Worm (Caenorhabditis elegans): ENCODE measurements around the gene srh-299.

DNA sequence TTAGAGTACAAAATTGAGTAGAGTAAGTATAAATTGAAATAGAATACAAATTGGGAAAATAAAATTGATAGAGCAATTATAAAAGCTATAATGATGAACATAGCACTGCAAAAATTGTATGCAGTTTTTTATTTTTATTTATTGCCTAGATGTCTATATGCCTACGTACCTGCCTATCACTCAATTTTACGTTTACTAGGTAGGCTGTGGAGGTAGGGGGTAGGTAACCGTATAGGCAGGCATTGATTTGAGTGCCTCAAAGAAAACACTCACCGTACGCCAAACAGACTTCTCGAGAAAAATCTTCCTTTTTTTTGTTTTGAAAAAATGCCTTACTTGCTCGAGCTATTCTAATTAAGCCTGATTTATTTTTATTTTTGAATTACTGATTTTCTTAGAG lies 31.6 kb upstream of the srh-299 start, which contains the start of gene srbc-56:
- TF ChIP-seq snpc-4 (tag; optimal IDR thresholded peaks at IDR 0.05) (no peak), Y5F2A.4 (GFP tag; optimal IDR thresholded peaks at IDR 0.05) (no peak), ceh-82 (tag; optimal IDR thresholded peaks at IDR 0.05) (no peak), T26A8.4 (GFP tag; IDR thresholded peaks at IDR 0.05) (no peak), dpl-1 (GFP tag; optimal IDR thresholded peaks at IDR 0.05) (no peak), lin-15B (tag; optimal IDR thresholded peaks at IDR 0.05) (no peak), nhr-6 (tag; optimal IDR thresholded peaks at IDR 0.05) (no peak)

Measured in whole organism, L4 larva.